Fruit fly (Drosophila melanogaster) whole organism, adult: ENCODE data around the gene Vajk3.

Experiments used
- CG11617 ChIP-seq: fragments of 200-800 bp; sonication (Bioruptor generic); optimal IDR thresholded peaks from 2 replicates; lab custom pipeline; 2017; ENCODE audit warnings: mild to moderate bottlenecking, missing biosample characterization, missing genetic modification reagents, missing genetic modification characterization
- CG12768 ChIP-seq: fragments of 200-800 bp; sonication (Bioruptor generic); optimal IDR thresholded peaks from 2 replicates; lab custom pipeline; 2017; ENCODE audit warnings: missing biosample characterization, missing genetic modification characterization, mild to moderate bottlenecking, moderate library complexity, missing genetic modification reagents
- CG14711 ChIP-seq: fragments of 200-800 bp; sonication (Bioruptor generic); optimal IDR thresholded peaks from 2 replicates; lab custom pipeline; 2018; ENCODE audit warnings: missing biosample characterization, mild to moderate bottlenecking, missing genetic modification characterization, moderate library complexity
- CG1620 ChIP-seq: fragments of 200-800 bp; sonication (Bioruptor generic); optimal IDR thresholded peaks from 2 replicates; lab custom pipeline; 2016; ENCODE audit warnings: missing biosample characterization, missing genetic modification characterization
- CG33017 ChIP-seq: fragments of 200-800 bp; sonication (Bioruptor generic); optimal IDR thresholded peaks from 2 replicates; lab custom pipeline; 2018; ENCODE audit warnings: missing biosample characterization, mild to moderate bottlenecking, missing genetic modification characterization, moderate library complexity
- CG5204 ChIP-seq: fragments of 200-800 bp; sonication (Bioruptor generic); optimal IDR thresholded peaks from 2 replicates; lab custom pipeline; 2016; ENCODE audit warnings: missing biosample characterization, missing genetic modification characterization
- CG7045 ChIP-seq: fragments of 200-800 bp; sonication (Bioruptor generic); optimal IDR thresholded peaks from 2 replicates; lab custom pipeline; 2017; ENCODE audit warnings: missing biosample characterization, mild to moderate bottlenecking, missing genetic modification characterization
- CG7101 ChIP-seq: fragments of 200-800 bp; sonication (Bioruptor generic); optimal IDR thresholded peaks from 2 replicates; lab custom pipeline; 2018; ENCODE audit warnings: missing biosample characterization, mild to moderate bottlenecking, missing genetic modification characterization, moderate library complexity
- Clk ChIP-seq: fragments of 200-800 bp; sonication (Bioruptor generic); optimal IDR thresholded peaks from 2 replicates; lab custom pipeline; 2017; ENCODE audit warnings: missing biosample characterization, missing genetic modification characterization
- Crg-1 ChIP-seq: fragments of 200-800 bp; sonication (Bioruptor generic); optimal IDR thresholded peaks from 2 replicates; lab custom pipeline; 2016; ENCODE audit warnings: missing biosample characterization, missing genetic modification characterization
- Hr96 ChIP-seq: fragments of 200-800 bp; sonication (Bioruptor generic); optimal IDR thresholded peaks from 2 replicates; lab custom pipeline; 2016; ENCODE audit warnings: missing biosample characterization, missing genetic modification characterization
- Mnt ChIP-seq: fragments of 200-800 bp; sonication (Bioruptor generic); optimal IDR thresholded peaks from 2 replicates; lab custom pipeline; 2016; ENCODE audit warnings: missing biosample characterization, mild to moderate bottlenecking, missing genetic modification characterization
- bab1 ChIP-seq: fragments of 200-800 bp; sonication (Bioruptor generic); optimal IDR thresholded peaks from 3 replicates; lab custom pipeline; 2019; ENCODE audit warnings: missing biosample characterization, mild to moderate bottlenecking, missing genetic modification characterization, moderate library complexity
- cic ChIP-seq: fragments of 200-800 bp; sonication (Bioruptor generic); optimal IDR thresholded peaks from 2 replicates; lab custom pipeline; 2017; ENCODE audit warnings: missing biosample characterization, mild to moderate bottlenecking, missing genetic modification characterization, moderate library complexity
- cnc ChIP-seq, 2 experiments: fragments of >200 bp; optimal IDR thresholded peaks; 2 replicates each; lab custom pipeline; 2017
- kay ChIP-seq: fragments of 200-800 bp; sonication (Bioruptor generic); peaks from one replicate; lab custom pipeline; 2016; ENCODE audit warnings: missing biosample characterization, missing genetic modification characterization, borderline replicate concordance
- ovo ChIP-seq: fragments of 200-800 bp; sonication (Bioruptor generic); optimal IDR thresholded peaks from 2 replicates; lab custom pipeline; 2016; ENCODE audit warnings: missing biosample characterization, missing genetic modification characterization
- pad ChIP-seq: fragments of 200-800 bp; sonication (Bioruptor generic); optimal IDR thresholded peaks from 3 replicates; lab custom pipeline; 2017; ENCODE audit warnings: missing biosample characterization, missing genetic modification characterization, mild to moderate bottlenecking, moderate library complexity, missing genetic modification reagents
- tj ChIP-seq: fragments of 200-800 bp; sonication (Bioruptor generic); optimal IDR thresholded peaks from 3 replicates; lab custom pipeline; 2017; ENCODE audit warnings: missing biosample characterization, mild to moderate bottlenecking, missing genetic modification characterization, moderate library complexity
- toe ChIP-seq: fragments of 200-800 bp; sonication (Bioruptor generic); optimal IDR thresholded peaks from 2 replicates; lab custom pipeline; 2016; ENCODE audit warnings: missing biosample characterization, missing genetic modification characterization

Gene Vajk3

dm6 chr2L:13967846-13968350 lies 20.6 kb upstream of the Vajk3 start, which contains the start of gene NimB3:
TSS of gene NimB3 (minus strand) at chr2L:13967985.
- TF ChIP-seq cic (GFP tag; lab: Kevin White, UChicago) (no peak), CG14711 (tag; lab: Kevin White, UChicago) (no peak), CG7101 (tag; lab: Kevin White, UChicago) (no peak), cnc (optimal IDR thresholded peaks at IDR 0.05; lab: Kevin White, UChicago) (no peak), toe (GFP tag; lab: Kevin White, UChicago) (no peak), CG1620 (GFP tag; lab: Kevin White, UChicago) (no peak), kay (GFP tag; lab: Kevin White, UChicago) (no peak), tj (GFP tag; lab: Kevin White, UChicago) (no peak), Hr96 (GFP tag; lab: Kevin White, UChicago) (no peak), pad (GFP tag; lab: Kevin White, UChicago) (no peak), bab1 (GFP tag; lab: Kevin White, UChicago) (no peak), Crg-1 (GFP tag; lab: Kevin White, UChicago) (no peak), CG11617 (no peak), CG7045 (no peak), Clk (GFP tag; lab: Kevin White, UChicago) (no peak), CG12768 (GFP tag; lab: Kevin White, UChicago) (no peak), Mnt (GFP tag; lab: Kevin White, UChicago) (no peak), ovo (GFP tag; lab: Kevin White, UChicago) (no peak)

- no peak for TF ChIP-seq pad (GFP tag; lab: Kevin White, UChicago)
- no peak for TF ChIP-seq CG12768 (GFP tag; lab: Kevin White, UChicago)
- TF ChIP-seq CG5204 (GFP tag; lab: Kevin White, UChicago) = no peak
- TF ChIP-seq cic (GFP tag; lab: Kevin White, UChicago) = no peak
- no peak for TF ChIP-seq CG33017 (tag; lab: Kevin White, UChicago)
- TF ChIP-seq Clk (GFP tag; lab: Kevin White, UChicago) = no peak
- TF ChIP-seq CG14711 (tag; lab: Kevin White, UChicago) = no peak
- no peak for TF ChIP-seq cnc (optimal IDR thresholded peaks at IDR 0.05; lab: Kevin White, UChicago)
These were observed 19.5 kb upstream of the Vajk3 start, which contains the start of gene NimB2 for dm6 chr2L:13966732-13967316. TSS of gene NimB2 (minus strand) at chr2L:13967018.

dm6 chr2L:13963467-13964122 lies 16.3 kb upstream of the Vajk3 start, which contains the start of gene NimB1:
TSS of gene NimB1 (plus strand) at chr2L:13963507.
- TF ChIP-seq pad (GFP tag; lab: Kevin White, UChicago) (no peak), cic (GFP tag; lab: Kevin White, UChicago) (peak; percentile 41)

dm6 chr2L:13960399-13960798 lies 13.1 kb upstream of the Vajk3 start:
- no peak for TF ChIP-seq CG14711 (tag; lab: Kevin White, UChicago)
- no peak for TF ChIP-seq CG7045

- TF ChIP-seq CG12768 (GFP tag; lab: Kevin White, UChicago) = no peak
- TF ChIP-seq Mnt (GFP tag; lab: Kevin White, UChicago) = no peak
- TF ChIP-seq tj (GFP tag; lab: Kevin White, UChicago) = no peak
- no peak for TF ChIP-seq CG1620 (GFP tag; lab: Kevin White, UChicago)
- TF ChIP-seq CG7045 = no peak
- no peak for TF ChIP-seq Clk (GFP tag; lab: Kevin White, UChicago)
- no peak for TF ChIP-seq Crg-1 (GFP tag; lab: Kevin White, UChicago)
- no peak for TF ChIP-seq toe (GFP tag; lab: Kevin White, UChicago)
- no peak for TF ChIP-seq ovo (GFP tag; lab: Kevin White, UChicago)
These were observed 10.0 kb upstream of the Vajk3 start, which contains the start of gene NimA for dm6 chr2L:13957239-13957638. TSS of gene NimA (plus strand) at chr2L:13957539.

dm6 chr2L:13955775-13956174 lies 8.5 kb upstream of the Vajk3 start:
- TF ChIP-seq CG14711 (tag; lab: Kevin White, UChicago) = no peak
- no peak for TF ChIP-seq Mnt (GFP tag; lab: Kevin White, UChicago)
- TF ChIP-seq Crg-1 (GFP tag; lab: Kevin White, UChicago) = no peak
- TF ChIP-seq tj (GFP tag; lab: Kevin White, UChicago) = no peak
- no peak for TF ChIP-seq toe (GFP tag; lab: Kevin White, UChicago)
- no peak for TF ChIP-seq ovo (GFP tag; lab: Kevin White, UChicago)
- TF ChIP-seq CG33017 (tag; lab: Kevin White, UChicago) = no peak
- no peak for TF ChIP-seq CG7045
- no peak for TF ChIP-seq cic (GFP tag; lab: Kevin White, UChicago)
- no peak for TF ChIP-seq Hr96 (GFP tag; lab: Kevin White, UChicago)
- TF ChIP-seq CG12768 (GFP tag; lab: Kevin White, UChicago) = no peak
- TF ChIP-seq bab1 (GFP tag; lab: Kevin White, UChicago) = no peak
- no peak for TF ChIP-seq CG11617
- TF ChIP-seq pad (GFP tag; lab: Kevin White, UChicago) = no peak
- no peak for TF ChIP-seq CG1620 (GFP tag; lab: Kevin White, UChicago)
- TF ChIP-seq Clk (GFP tag; lab: Kevin White, UChicago) = no peak
- no peak for TF ChIP-seq CG7101 (tag; lab: Kevin White, UChicago)
